Fruit fly (Drosophila melanogaster) whole organism, wandering third instar larva: Measurements from ENCODE around the gene CG15023.

Source experiments
- Dfd ChIP-seq: fragments of >200 bp; optimal IDR thresholded peaks from 2 replicates; lab custom pipeline; 2017; ENCODE audit warnings: missing biosample characterization, missing genetic modification characterization
- Mio ChIP-seq: sonication (Bioruptor generic); optimal IDR thresholded peaks from 2 replicates; lab custom pipeline; 2016; ENCODE audit warnings: missing biosample characterization, missing genetic modification characterization
- dmrt93B ChIP-seq: fragments of 200-800 bp; sonication (Bioruptor generic); optimal IDR thresholded peaks from 2 replicates; lab custom pipeline; 2018; ENCODE audit warnings: missing biosample characterization, mild to moderate bottlenecking, missing genetic modification characterization
- fru ChIP-seq: fragments of 200-800 bp; sonication (Bioruptor generic); optimal IDR thresholded peaks from 3 replicates; lab custom pipeline; 2016; ENCODE audit warnings: missing biosample characterization, mild to moderate bottlenecking, missing genetic modification characterization
- usp ChIP-seq: fragments of >200 bp; optimal IDR thresholded peaks from 2 replicates; lab custom pipeline; 2017; ENCODE audit warnings: missing biosample characterization, missing genetic modification characterization

DNA sequence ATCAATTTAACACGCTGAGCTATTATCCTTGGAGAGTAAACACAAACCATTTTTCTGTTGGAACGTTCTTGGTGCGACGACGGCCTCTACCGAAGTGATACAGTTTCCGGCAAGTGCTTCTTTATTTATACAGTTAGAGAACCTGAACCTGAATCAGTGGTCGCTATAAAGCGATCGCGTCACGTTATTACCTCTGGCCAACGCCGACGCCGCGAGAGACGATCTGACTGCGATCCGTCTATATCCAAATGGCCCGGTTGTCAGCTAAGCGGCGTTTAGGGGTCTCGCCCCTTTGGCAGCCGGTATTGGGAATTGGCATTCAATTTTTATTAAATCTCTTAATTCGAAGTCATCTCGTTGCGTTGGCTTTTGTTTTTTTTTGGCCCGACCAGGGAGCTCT lies 3.2 kb downstream of the CG15023 start, which contains the start of gene CG11345:
- TF ChIP-seq usp (GFP tag; lab: Kevin White, UChicago) = no peak
- TF ChIP-seq Dfd (GFP tag; lab: Kevin White, UChicago) = no peak
- TF ChIP-seq dmrt93B (GFP tag; lab: Kevin White, UChicago) = no peak
- no peak for TF ChIP-seq Mio (GFP tag; lab: Kevin White, UChicago)
- TF ChIP-seq fru (GFP tag; lab: Kevin White, UChicago) = no peak
